Fruit fly (Drosophila melanogaster) whole organism, embryonic: ENCODE results near the gene CG34348.

ENCODE experiments used
- Atf3 ChIP-seq: fragments of 200-800 bp; sonication (Bioruptor generic); optimal IDR thresholded peaks from 3 replicates; lab custom pipeline; 2016; ENCODE audit warnings: missing biosample characterization, missing genetic modification characterization
- Atf6 ChIP-seq: fragments of 200-800 bp; sonication (Bioruptor generic); IDR thresholded peaks from 2 replicates; pipeline ENCODE4 v1.3.6; 2022; ENCODE audit warnings: missing biosample characterization, missing genetic modification characterization
- Bgb ChIP-seq: fragments of 200-800 bp; sonication (Bioruptor generic); IDR thresholded peaks from 2 replicates; pipeline ENCODE4 v1.3.6; 2022; ENCODE audit warnings: missing biosample characterization, missing genetic modification characterization; ENCODE audit not compliant: partially characterized antibody
- CG10462 ChIP-seq: fragments of 200-800 bp; sonication (Bioruptor generic); optimal IDR thresholded peaks from 2 replicates; lab custom pipeline; 2016; ENCODE audit warnings: missing biosample characterization, missing genetic modification characterization
- CG11696 ChIP-seq: fragments of 200-800 bp; sonication (Bioruptor generic); IDR thresholded peaks from 2 replicates; pipeline ENCODE4 v1.3.6; 2022; ENCODE audit warnings: missing biosample characterization, missing genetic modification characterization
- CG13296 ChIP-seq: fragments of 200-800 bp; sonication (Bioruptor generic); optimal IDR thresholded peaks from 3 replicates; lab custom pipeline; 2018; ENCODE audit warnings: missing biosample characterization, mild to moderate bottlenecking, missing genetic modification characterization
- CG13894 ChIP-seq: fragments of 200-800 bp; sonication (Bioruptor generic); optimal IDR thresholded peaks from 3 replicates; lab custom pipeline; 2018; ENCODE audit warnings: missing biosample characterization, mild to moderate bottlenecking, missing genetic modification characterization, moderate library complexity
- CG14965 ChIP-seq: fragments of 200-800 bp; sonication (Bioruptor generic); optimal IDR thresholded peaks from 2 replicates; lab custom pipeline; 2016; ENCODE audit warnings: missing biosample characterization, missing genetic modification characterization, borderline replicate concordance
- CG15011 ChIP-seq: fragments of 200-800 bp; sonication (Bioruptor generic); optimal IDR thresholded peaks from 3 replicates; lab custom pipeline; 2018; ENCODE audit warnings: missing biosample characterization, mild to moderate bottlenecking, missing genetic modification characterization
- CG17568 ChIP-seq: fragments of 200-800 bp; sonication (Bioruptor generic); optimal IDR thresholded peaks from 2 replicates; lab custom pipeline; 2018; ENCODE audit warnings: missing biosample characterization, mild to moderate bottlenecking, missing genetic modification characterization, moderate library complexity
- CG2129 ChIP-seq: fragments of 200-800 bp; sonication (Bioruptor generic); IDR thresholded peaks from 2 replicates; pipeline ENCODE4 v1.3.6; 2022; ENCODE audit warnings: missing biosample characterization, missing genetic modification characterization; ENCODE audit not compliant: partially characterized antibody
- CG30431 ChIP-seq: fragments of 200-800 bp; sonication (Bioruptor generic); optimal IDR thresholded peaks from 2 replicates; lab custom pipeline; 2017; ENCODE audit warnings: missing biosample characterization, missing genetic modification characterization
- CG31224 ChIP-seq: fragments of 200-800 bp; sonication (Bioruptor generic); IDR thresholded peaks from 2 replicates; pipeline ENCODE4 v1.3.6; 2022; ENCODE audit warnings: missing biosample characterization, missing genetic modification characterization
- CG32532 ChIP-seq: fragments of 200-800 bp; sonication (Bioruptor generic); IDR thresholded peaks from 2 replicates; pipeline ENCODE4 v1.3.6; 2022; ENCODE audit warnings: missing biosample characterization, missing genetic modification characterization
- CG32767 ChIP-seq: fragments of 200-800 bp; sonication (Bioruptor generic); IDR thresholded peaks from 2 replicates; pipeline ENCODE4 v1.3.6; 2022; ENCODE audit warnings: missing biosample characterization, missing genetic modification characterization
- CG33557 ChIP-seq: fragments of 200-800 bp; sonication (Bioruptor generic); optimal IDR thresholded peaks from 2 replicates; lab custom pipeline; 2019; ENCODE audit warnings: missing biosample characterization, mild to moderate bottlenecking, missing genetic modification characterization, moderate library complexity
- CG34224 ChIP-seq: fragments of 200-800 bp; sonication (Bioruptor generic); IDR thresholded peaks from 3 replicates; pipeline ENCODE4 v1.3.6; 2022; ENCODE audit warnings: missing biosample characterization, missing genetic modification characterization; ENCODE audit not compliant: partially characterized antibody
- CG34376 ChIP-seq: fragments of 200-800 bp; sonication (Bioruptor generic); optimal IDR thresholded peaks from 2 replicates; lab custom pipeline; 2018; ENCODE audit warnings: missing biosample characterization, mild to moderate bottlenecking, missing genetic modification characterization
- CG3847 ChIP-seq: fragments of 200-800 bp; sonication (Bioruptor generic); IDR thresholded peaks from 2 replicates; pipeline ENCODE4 v1.3.6; 2022; ENCODE audit warnings: missing biosample characterization, missing genetic modification characterization
- CG3995 ChIP-seq: fragments of 200-800 bp; sonication (Bioruptor generic); optimal IDR thresholded peaks from 3 replicates; lab custom pipeline; 2016; ENCODE audit warnings: missing biosample characterization, missing genetic modification characterization
- CG4424 ChIP-seq: fragments of 200-800 bp; sonication (Bioruptor generic); optimal IDR thresholded peaks from 3 replicates; lab custom pipeline; 2016; ENCODE audit warnings: missing biosample characterization, missing genetic modification characterization
- CG5180 ChIP-seq: fragments of 200-800 bp; sonication (Bioruptor generic); optimal IDR thresholded peaks from 3 replicates; lab custom pipeline; 2017; ENCODE audit warnings: missing biosample characterization, missing genetic modification characterization, mild to moderate bottlenecking, moderate library complexity, missing genetic modification reagents
- Fer2 ChIP-seq: fragments of 200-800 bp; sonication (Bioruptor generic); optimal IDR thresholded peaks from 2 replicates; lab custom pipeline; 2018; ENCODE audit warnings: missing biosample characterization, mild to moderate bottlenecking, missing genetic modification characterization, moderate library complexity
- HLH4C ChIP-seq: fragments of 200-800 bp; sonication (Bioruptor generic); IDR thresholded peaks from 3 replicates; pipeline ENCODE4 v1.3.6; 2022; ENCODE audit warnings: missing biosample characterization, missing genetic modification characterization; ENCODE audit not compliant: partially characterized antibody
- Hmx ChIP-seq: fragments of 200-800 bp; sonication (Bioruptor generic); optimal IDR thresholded peaks from 2 replicates; lab custom pipeline; 2016; ENCODE audit warnings: missing biosample characterization, missing genetic modification characterization
- Hr78 ChIP-seq, 2 experiments: fragments of 200-800 bp in 1 of 2; fragments of >200 bp in 1 of 2; sonication (Bioruptor generic) in 1 of 2; optimal IDR thresholded peaks; 2 replicates each; lab custom pipeline; 2017 to 2019; ENCODE audit warnings: missing biosample characterization in 2 of 2, missing genetic modification characterization in 2 of 2, mild to moderate bottlenecking in 1 of 2, moderate library complexity in 1 of 2
- Jarid2 ChIP-seq: fragments of 200-800 bp; sonication (Bioruptor generic); optimal IDR thresholded peaks from 3 replicates; lab custom pipeline; 2017; ENCODE audit warnings: mild to moderate bottlenecking, missing biosample characterization, missing genetic modification reagents, missing genetic modification characterization
- Ravus ChIP-seq: fragments of 200-800 bp; sonication (Bioruptor generic); IDR thresholded peaks from 2 replicates; pipeline ENCODE4 v1.3.6; 2022; ENCODE audit warnings: missing biosample characterization, missing genetic modification characterization
- Side ChIP-seq: fragments of 200-800 bp; sonication (Bioruptor generic); optimal IDR thresholded peaks from 2 replicates; lab custom pipeline; 2016; ENCODE audit warnings: missing biosample characterization, missing genetic modification characterization
- Sox102F ChIP-seq: fragments of 200-800 bp; sonication (Bioruptor generic); optimal IDR thresholded peaks from 2 replicates; lab custom pipeline; 2018; ENCODE audit warnings: missing biosample characterization, mild to moderate bottlenecking, missing genetic modification characterization, moderate library complexity
- Usf ChIP-seq: fragments of 200-800 bp; sonication (Bioruptor generic); optimal IDR thresholded peaks from 2 replicates; lab custom pipeline; 2017; ENCODE audit warnings: missing genotype, missing biosample characterization, missing genetic modification characterization
- aop ChIP-seq: fragments of 200-800 bp; sonication (Bioruptor generic); IDR thresholded peaks from 2 replicates; pipeline ENCODE4 v1.3.6; 2022; ENCODE audit warnings: missing biosample characterization, missing genetic modification characterization
- bcd ChIP-seq: fragments of 200-800 bp; sonication (Bioruptor generic); optimal IDR thresholded peaks from 2 replicates; lab custom pipeline; 2017; ENCODE audit warnings: missing biosample characterization, mild to moderate bottlenecking, missing genetic modification characterization
- chm ChIP-seq: fragments of 200-800 bp; sonication (Bioruptor generic); IDR thresholded peaks from 2 replicates; pipeline ENCODE4 v1.3.6; 2022; ENCODE audit warnings: missing biosample characterization, missing genetic modification characterization
- croc ChIP-seq: fragments of 200-800 bp; sonication (Bioruptor generic); conservative IDR thresholded peaks from 3 replicates; pipeline ENCODE4 v1.3.6; 2022; ENCODE audit warnings: missing biosample characterization, missing genetic modification characterization
- crp ChIP-seq, 2 experiments: fragments of 200-800 bp; sonication (Bioruptor generic); optimal IDR thresholded peaks; 2 replicates in 1 of 2; 3 replicates in 1 of 2; lab custom pipeline; 2017; ENCODE audit warnings: missing biosample characterization in 2 of 2, missing genetic modification characterization in 2 of 2, mild to moderate bottlenecking in 1 of 2, moderate library complexity in 1 of 2
- dmrt99B ChIP-seq: fragments of 200-800 bp; sonication (Bioruptor generic); optimal IDR thresholded peaks from 2 replicates; lab custom pipeline; 2018; ENCODE audit warnings: missing biosample characterization, mild to moderate bottlenecking, missing genetic modification characterization, moderate library complexity
- esg ChIP-seq: fragments of 200-800 bp; sonication (Bioruptor generic); conservative IDR thresholded peaks from 2 replicates; pipeline ENCODE4 v1.3.6; 2022; ENCODE audit warnings: missing biosample characterization, missing genetic modification characterization
- eve ChIP-seq, 2 experiments: fragments of >200 bp; optimal IDR thresholded peaks; 2 replicates each; lab custom pipeline; 2017; ENCODE audit warnings: missing biosample characterization in 2 of 2, missing genetic modification characterization in 2 of 2
- gcm2 ChIP-seq: fragments of 200-800 bp; sonication (Bioruptor generic); optimal IDR thresholded peaks from 2 replicates; lab custom pipeline; 2016; ENCODE audit warnings: missing biosample characterization, missing genetic modification characterization
- hbn ChIP-seq: fragments of 200-800 bp; sonication (Bioruptor generic); IDR thresholded peaks from 2 replicates; pipeline ENCODE4 v1.3.6; 2022; ENCODE audit warnings: missing biosample characterization, missing genetic modification characterization; ENCODE audit not compliant: partially characterized antibody
- insv ChIP-seq, 2 experiments: fragments of 200-800 bp; sonication (Bioruptor generic); optimal IDR thresholded peaks; 3 replicates each; lab custom pipeline; 2016 to 2018; ENCODE audit warnings: missing biosample characterization in 2 of 2, missing genetic modification characterization in 2 of 2
- inv ChIP-seq: fragments of 200-800 bp; sonication (Bioruptor generic); IDR thresholded peaks from 2 replicates; pipeline ENCODE4 v1.3.6; 2022; ENCODE audit warnings: missing biosample characterization, missing genetic modification characterization; ENCODE audit not compliant: partially characterized antibody
- jing ChIP-seq: fragments of 200-800 bp; sonication (Bioruptor generic); optimal IDR thresholded peaks from 2 replicates; lab custom pipeline; 2018; ENCODE audit warnings: missing biosample characterization, mild to moderate bottlenecking, missing genetic modification characterization
- mirr ChIP-seq: fragments of 200-800 bp; sonication (Bioruptor generic); optimal IDR thresholded peaks from 3 replicates; lab custom pipeline; 2018; ENCODE audit warnings: missing biosample characterization, mild to moderate bottlenecking, missing genetic modification characterization
- pita ChIP-seq: fragments of 200-800 bp; sonication (Bioruptor generic); optimal IDR thresholded peaks from 2 replicates; lab custom pipeline; 2017; ENCODE audit warnings: missing biosample characterization, mild to moderate bottlenecking, missing genetic modification characterization
- pzg ChIP-seq: fragments of 200-800 bp; sonication (Bioruptor generic); optimal IDR thresholded peaks from 3 replicates; lab custom pipeline; 2018; ENCODE audit warnings: missing biosample characterization, mild to moderate bottlenecking, missing genetic modification characterization, moderate library complexity
- run ChIP-seq: fragments of 200-800 bp; sonication (Bioruptor generic); optimal IDR thresholded peaks from 3 replicates; lab custom pipeline; 2018; ENCODE audit warnings: missing biosample characterization, mild to moderate bottlenecking, missing genetic modification characterization
- sim ChIP-seq: fragments of 200-800 bp; sonication (Bioruptor generic); IDR thresholded peaks from 2 replicates; pipeline ENCODE4 v1.3.6; 2022; ENCODE audit warnings: missing biosample characterization, missing genetic modification characterization
- tup ChIP-seq: fragments of 200-800 bp; sonication (Bioruptor generic); optimal IDR thresholded peaks from 2 replicates; lab custom pipeline; 2016; ENCODE audit warnings: missing biosample characterization, mild to moderate bottlenecking, missing genetic modification characterization, moderate library complexity

CG34348 gene

DNA sequence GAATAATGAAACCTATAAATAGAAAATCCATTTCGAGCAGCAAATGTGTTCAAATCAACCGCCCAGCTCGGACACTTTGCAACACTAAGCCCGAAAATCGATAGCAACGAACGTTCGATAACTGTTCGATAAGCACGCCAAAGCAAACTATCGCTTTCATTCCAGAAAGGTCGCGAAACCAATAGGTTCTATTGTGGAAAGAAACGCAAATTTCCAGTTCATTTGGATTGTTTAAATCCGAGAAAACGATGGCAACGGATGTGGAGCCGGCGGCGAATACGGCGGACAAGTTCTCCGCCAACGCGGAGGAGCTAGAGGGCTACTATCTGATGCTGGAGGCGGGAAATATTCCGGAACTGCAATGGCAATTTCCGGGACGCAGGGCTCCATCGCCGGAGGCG is 19.4 kb downstream of the CG34348 start, which contains the start of gene Pa1 (continued):
- TF ChIP-seq CG17568 (GFP tag; lab: Kevin White, UChicago) (no peak), run (tag; lab: Kevin White, UChicago) (no peak), CG13894 (tag; lab: Kevin White, UChicago) (no peak), hbn (peak; percentile 68), CG11696 (GFP tag; lab: Robert Waterston, UW) (no peak), CG3847 (GFP tag; lab: Robert Waterston, UW) (0 out of 2 replicates have a peak, but pooled peaks have one; percentile 22), mirr (GFP tag; lab: Kevin White, UChicago) (no peak), CG5180 (GFP tag; lab: Kevin White, UChicago) (no peak), Atf6 (GFP tag; lab: Robert Waterston, UW) (no peak), Hmx (GFP tag; lab: Kevin White, UChicago) (no peak), Atf3 (GFP tag; lab: Kevin White, UChicago) (no peak), Sox102F (no peak), CG31224 (GFP tag; lab: Robert Waterston, UW) (no peak), Side (GFP tag; lab: Kevin White, UChicago) (no peak), Bgb (peak; percentile 80), Ravus (GFP tag; lab: Robert Waterston, UW) (no peak), CG3995 (GFP tag; lab: Kevin White, UChicago) (no peak), esg (GFP tag; lab: Robert Waterston, UW) (no peak), croc (GFP tag; lab: Robert Waterston, UW) (no peak), chm (GFP tag; lab: Robert Waterston, UW) (0 out of 2 replicates have a peak, but pooled peaks have one; percentile 12), CG15011 (GFP tag; lab: Kevin White, UChicago) (no peak), Jarid2 (GFP tag; lab: Kevin White, UChicago) (no peak), Hr78 (GFP tag; optimal IDR thresholded peaks at IDR 0.05; lab: Kevin White, UChicago) (no peak), CG32767 (no peak), insv (GFP tag; optimal IDR thresholded peaks at IDR 0.05; lab: Kevin White, UChicago) (no peak), sim (no peak), CG34376 (GFP tag; lab: Kevin White, UChicago) (peak; percentile 11), CG13296 (GFP tag; lab: Kevin White, UChicago) (no peak), eve (GFP tag; optimal IDR thresholded peaks at IDR 0.05; lab: Kevin White, UChicago) (no peak), jing (GFP tag; lab: Kevin White, UChicago) (no peak), CG32532 (GFP tag; lab: Robert Waterston, UW) (no peak), CG33557 (GFP tag; lab: Kevin White, UChicago) (peak; percentile 0), CG14965 (GFP tag; lab: Kevin White, UChicago) (no peak), aop (no peak), pzg (peak; percentile 62), gcm2 (GFP tag; lab: Kevin White, UChicago) (no peak), tup (no peak), Fer2 (tag; lab: Kevin White, UChicago) (no peak), dmrt99B (tag; lab: Kevin White, UChicago) (no peak), CG30431 (no peak), CG10462 (no peak), inv (GFP tag; lab: Robert Waterston, UW) (peak; percentile 30), HLH4C (GFP tag; lab: Robert Waterston, UW) (peak; percentile 80), pita (GFP tag; lab: Kevin White, UChicago) (no peak), CG34224 (GFP tag; lab: Robert Waterston, UW) (peak; percentile 76), crp (GFP tag; optimal IDR thresholded peaks at IDR 0.05; lab: Kevin White, UChicago) (no peak), CG4424 (GFP tag; lab: Kevin White, UChicago) (no peak), CG2129 (GFP tag; lab: Robert Waterston, UW) (0 out of 2 replicates have a peak, but pooled peaks have one; percentile 27), bcd (no peak), Usf (GFP tag; lab: Kevin White, UChicago) (no peak)
